Fruit fly (Drosophila melanogaster): ENCODE results near the gene Dhrs4.

Gene Dhrs4

dm6 chr3L:5172470-5172869 lies 31.0 kb upstream of the Dhrs4 start:
- TF ChIP-seq CTCF (optimal IDR thresholded peaks at IDR 0.05) (no peak), CG8478 (optimal IDR thresholded peaks at IDR 0.05) (no peak)

- no peak for TF ChIP-seq CTCF (optimal IDR thresholded peaks at IDR 0.05)
- no peak for TF ChIP-seq CG8478 (optimal IDR thresholded peaks at IDR 0.05)
Measured at dm6 chr3L:5154917-5155613, 13.6 kb upstream of the Dhrs4 start.

dm6 chr3L:5152354-5152806 lies 10.9 kb upstream of the Dhrs4 start, which contains the start of the genes Gen and Srp54k:
Gene Gen (minus strand): TSS chr3L:5152376.
Gene Srp54k (plus strand): TSS chr3L:5152678.
- TF ChIP-seq CG8478 (optimal IDR thresholded peaks at IDR 0.05) (no peak), CTCF (optimal IDR thresholded peaks at IDR 0.05) (no peak)

dm6 chr3L:5145814-5146244 lies 4.4 kb upstream of the Dhrs4 start, which contains the start of the genes Fitm and AlaRS-m:
Gene Fitm (minus strand): TSS chr3L:5146063.
Gene AlaRS-m (plus strand): TSS chr3L:5146098.
- no peak for TF ChIP-seq CTCF (optimal IDR thresholded peaks at IDR 0.05)
- no peak for TF ChIP-seq CG8478 (optimal IDR thresholded peaks at IDR 0.05)

- no peak for TF ChIP-seq CTCF (optimal IDR thresholded peaks at IDR 0.05)
Measured at dm6 chr3L:5139312-5139711, 2.1 kb downstream of the Dhrs4 start, which contains the start of the genes Tcs5 and CHMP2B. Gene Tcs5 (minus strand): TSS chr3L:5139395. Gene CHMP2B (plus strand): TSS chr3L:5139619.

- no peak for TF ChIP-seq CTCF (optimal IDR thresholded peaks at IDR 0.05)
- no peak for TF ChIP-seq CG8478 (optimal IDR thresholded peaks at IDR 0.05)
Measured at dm6 chr3L:5136123-5136522, 5.3 kb downstream of the Dhrs4 start, which contains the start of the genes CG10674 and CG4611. Gene CG10674 (minus strand): TSS chr3L:5136292. Gene CG4611 (plus strand): TSS chr3L:5136376.

dm6 chr3L:5133704-5134430 lies 7.6 kb downstream of the Dhrs4 start, which contains the start of gene Yod1:
Gene Yod1 (plus strand): TSS chr3L:5133871.
- TF ChIP-seq CG8478 (optimal IDR thresholded peaks at IDR 0.05) (no peak), CTCF (optimal IDR thresholded peaks at IDR 0.05) (no peak)

dm6 chr3L:5132966-5133365 lies 8.5 kb downstream of the Dhrs4 start, which contains the start of gene CG15213:
Gene CG15213 (minus strand): TSS chr3L:5133220.
- no peak for TF ChIP-seq CG8478 (optimal IDR thresholded peaks at IDR 0.05)
- no peak for TF ChIP-seq CTCF (optimal IDR thresholded peaks at IDR 0.05)

- TF ChIP-seq CTCF (optimal IDR thresholded peaks at IDR 0.05), result no peak
- no peak for TF ChIP-seq CG8478 (optimal IDR thresholded peaks at IDR 0.05)
Measured at dm6 chr3L:5131245-5131644, 10.2 kb downstream of the Dhrs4 start, which contains the start of gene CG15212. Gene CG15212 (plus strand): TSS chr3L:5131545.

- TF ChIP-seq CG8478 (optimal IDR thresholded peaks at IDR 0.05) (no peak), CTCF (optimal IDR thresholded peaks at IDR 0.05) (no peak)
Measured at dm6 chr3L:5130508-5130907, 10.9 kb downstream of the Dhrs4 start.

dm6 chr3L:5129199-5129598 lies 12.2 kb downstream of the Dhrs4 start, which contains the start of gene CG4597:
Gene CG4597 (plus strand): TSS chr3L:5129499.
- no peak for TF ChIP-seq CTCF (optimal IDR thresholded peaks at IDR 0.05)
- no peak for TF ChIP-seq CG8478 (optimal IDR thresholded peaks at IDR 0.05)

- TF ChIP-seq CG8478 (optimal IDR thresholded peaks at IDR 0.05), result no peak
Measured at dm6 chr3L:5128214-5128613, 13.2 kb downstream of the Dhrs4 start.

dm6 chr3L:5127609-5128008 lies 13.8 kb downstream of the Dhrs4 start:
- no peak for TF ChIP-seq CTCF (optimal IDR thresholded peaks at IDR 0.05)
- TF ChIP-seq CG8478 (optimal IDR thresholded peaks at IDR 0.05), result no peak

- TF ChIP-seq CTCF (optimal IDR thresholded peaks at IDR 0.05), result peak; percentile 72 to 83
- TF ChIP-seq CG8478 (optimal IDR thresholded peaks at IDR 0.05), result no peak
Measured at dm6 chr3L:5125202-5125601, 16.2 kb downstream of the Dhrs4 start.

- TF ChIP-seq CG8478 (optimal IDR thresholded peaks at IDR 0.05) (no peak), CTCF (optimal IDR thresholded peaks at IDR 0.05) (no peak)
Measured at dm6 chr3L:5102050-5102449, 39.4 kb downstream of the Dhrs4 start.
